Worm (Caenorhabditis elegans) whole organism, late embryonic: ENCODE results near the gene oac-2.

ENCODE experiments used
- ama-1 ChIP-seq: fragments of 150-350 bp; optimal IDR thresholded peaks from 2 replicates; lab custom pipeline; 2014
- ceh-14 ChIP-seq: sonication (generic microtip); optimal IDR thresholded peaks from 2 replicates; lab custom pipeline; 2016; ENCODE audit warnings: missing genotype, missing genetic modification characterization, missing compliant biosample characterization
- dmd-4 ChIP-seq: sonication (generic microtip); optimal IDR thresholded peaks from 2 replicates; lab custom pipeline; 2016; ENCODE audit warnings: borderline replicate concordance, missing genetic modification characterization, missing compliant biosample characterization
- dve-1 ChIP-seq: sonication (generic microtip); optimal IDR thresholded peaks from 2 replicates; lab custom pipeline; 2017; ENCODE audit warnings: antibody characterized with exemption, mild to moderate bottlenecking, missing genetic modification characterization, missing compliant biosample characterization
- fax-1 ChIP-seq: sonication (generic microtip); optimal IDR thresholded peaks from 2 replicates; lab custom pipeline; 2016; ENCODE audit warnings: missing genotype, missing genetic modification characterization, missing compliant biosample characterization
- fkh-10 ChIP-seq: fragments of 150-350 bp; optimal IDR thresholded peaks from 2 replicates; lab custom pipeline; 2014; ENCODE audit warnings: missing biosample characterization, missing genetic modification reagents, missing genetic modification characterization
- hlh-8 ChIP-seq: sonication (generic microtip); optimal IDR thresholded peaks from 2 replicates; lab custom pipeline; 2016; ENCODE audit warnings: missing genotype, missing genetic modification characterization, missing compliant biosample characterization
- nhr-11 ChIP-seq: fragments of 150-350 bp; optimal IDR thresholded peaks from 2 replicates; lab custom pipeline; 2014; ENCODE audit warnings: missing biosample characterization, missing genetic modification characterization
- pha-4 ChIP-seq: fragments of 150-350 bp; optimal IDR thresholded peaks from 2 replicates; lab custom pipeline; 2018; ENCODE audit warnings: missing biosample characterization, missing genetic modification reagents, missing genetic modification characterization
- pqm-1 ChIP-seq: sonication (generic microtip); optimal IDR thresholded peaks from 2 replicates; lab custom pipeline; 2016; ENCODE audit warnings: missing genetic modification characterization, missing compliant biosample characterization
- sox-2 ChIP-seq: fragments of 200-800 bp; sonication (Bioruptor generic); IDR thresholded peaks from 2 replicates; pipeline ENCODE4 v1.3.6; 2022; ENCODE audit warnings: missing genetic modification reagents, missing genetic modification characterization, missing compliant biosample characterization
- sox-4 ChIP-seq: sonication (generic microtip); optimal IDR thresholded peaks from 2 replicates; lab custom pipeline; 2017; ENCODE audit warnings: mild to moderate bottlenecking, missing genetic modification characterization, inconsistent platforms, missing compliant biosample characterization
- unc-3 ChIP-seq, 2 experiments: fragments of 200-800 bp in 1 of 2; sonication (Bioruptor generic) in 1 of 2; sonication (generic microtip) in 1 of 2; conservative IDR thresholded peaks in 1 of 2; optimal IDR thresholded peaks in 1 of 2; 2 replicates each; pipeline versions ENCODE4 v1.3.6 to Lab custom; 2016 to 2022; ENCODE audit warnings: missing compliant biosample characterization in 2 of 2, missing genetic modification characterization in 2 of 2, missing genetic modification reagents in 1 of 2

- no peak for TF ChIP-seq sox-2
- no peak for TF ChIP-seq ceh-14 (tag; lab: Kevin White, UChicago)
- no peak for TF ChIP-seq unc-3 (GFP tag; conservative IDR thresholded peaks at IDR 0.05; lab: Robert Waterston, UW)
- no peak for TF ChIP-seq unc-3 (tag; optimal IDR thresholded peaks at IDR 0.05; lab: Kevin White, UChicago)
- no peak for TF ChIP-seq pha-4 (tag; lab: Kevin White, UChicago)
- no peak for TF ChIP-seq dmd-4 (tag; lab: Kevin White, UChicago)
- TF ChIP-seq nhr-11 (tag; lab: Kevin White, UChicago) = no peak
- no peak for TF ChIP-seq ama-1 (lab: Kevin White, UChicago)
- no peak for TF ChIP-seq hlh-8 (tag; lab: Kevin White, UChicago)
- no peak for TF ChIP-seq dve-1 (tag; lab: Kevin White, UChicago)
- TF ChIP-seq pqm-1 (tag; lab: Kevin White, UChicago) = no peak
- TF ChIP-seq fax-1 = no peak
- TF ChIP-seq fkh-10 = no peak
- TF ChIP-seq sox-4 = no peak
Measured at ce11 chrV:3484702-3485101, 9.8 kb upstream of the oac-2 start, which contains the start of gene srbc-33.
